Worm (Caenorhabditis elegans): ENCODE data around the gene plpp-1.2.

ce11 chrII:6496496-6496895, 11.2 kb downstream of the plpp-1.2 start:
- TF ChIP-seq ceh-27 (GFP tag; optimal IDR thresholded peaks at IDR 0.05) (no peak), cebp-1 (GFP tag; IDR thresholded peaks at IDR 0.05) (no peak), cebp-1 (tag; optimal IDR thresholded peaks at IDR 0.05) (no peak), nhr-120 (GFP tag; IDR thresholded peaks at IDR 0.05) (no peak), ama-1 (optimal IDR thresholded peaks at IDR 0.05) (no peak), ama-1 (GFP tag; optimal IDR thresholded peaks at IDR 0.05) (no peak), snpc-3.4 (tag; optimal IDR thresholded peaks at IDR 0.05) (no peak), fkh-3 (tag; optimal IDR thresholded peaks at IDR 0.05) (no peak), snpc-4 (GFP tag; optimal IDR thresholded peaks at IDR 0.05) (no peak), snpc-4 (tag; optimal IDR thresholded peaks at IDR 0.05) (no peak), dpl-1 (GFP tag; optimal IDR thresholded peaks at IDR 0.05) (no peak), B0019.2 (GFP tag; conservative IDR thresholded peaks at IDR 0.05) (no peak), egl-44 (GFP tag; IDR thresholded peaks at IDR 0.05) (no peak), tlf-1 (GFP tag; optimal IDR thresholded peaks at IDR 0.05) (no peak), F10E7.11 (tag; optimal IDR thresholded peaks at IDR 0.05) (no peak), ccch-3 (GFP tag; optimal IDR thresholded peaks at IDR 0.05) (no peak)
